Worm (Caenorhabditis elegans): ENCODE results near the gene mdh-1.
A peak's percentile ranks its signal among the peaks of the same experiment; 100 is the strongest.

mdh-1 gene

ce11 chrV:6559105-6559504 is 42.8 kb upstream of the mdh-1 start, which contains the start of gene spp-26:
spp-26 (minus strand) TSS chrV:6559205.
- TF ChIP-seq hmg-20 (GFP tag; IDR thresholded peaks at IDR 0.05) (no peak), rpc-1 (optimal IDR thresholded peaks at IDR 0.05) (no peak), rpc-1 (tag; optimal IDR thresholded peaks at IDR 0.05) (no peak), hlh-26 (GFP tag; conservative IDR thresholded peaks at IDR 0.05) (no peak), nfya-1 (tag; optimal IDR thresholded peaks at IDR 0.05; ENCODE audit: borderline replicate concordance, insufficient read depth) (no peak), nhr-27 (tag; optimal IDR thresholded peaks at IDR 0.05) (no peak)

- TF ChIP-seq ceh-100 (GFP tag; IDR thresholded peaks at IDR 0.05): no peak
- TF ChIP-seq F37B4.10 (GFP tag; IDR thresholded peaks at IDR 0.05): no peak
- no peak for TF ChIP-seq unc-130 (GFP tag; optimal IDR thresholded peaks at IDR 0.05)
- no peak for TF ChIP-seq K12H6.12 (tag; optimal IDR thresholded peaks at IDR 0.05)
- TF ChIP-seq aptf-2 (GFP tag; conservative IDR thresholded peaks at IDR 0.05): no peak
Measured at ce11 chrV:6558103-6558502, 41.8 kb upstream of the mdh-1 start, which contains the start of gene spp-20. spp-20 (minus strand) TSS chrV:6558203.

- no peak for TF ChIP-seq nhr-120 (GFP tag; IDR thresholded peaks at IDR 0.05)
- no peak for TF ChIP-seq ceh-27 (GFP tag; optimal IDR thresholded peaks at IDR 0.05)
Measured at ce11 chrV:6557035-6557434, 40.7 kb upstream of the mdh-1 start, which contains the start of gene spp-27. spp-27 (minus strand) TSS chrV:6557135.

ce11 chrV:6554308-6554707 is 38.0 kb upstream of the mdh-1 start, which contains the start of gene K04A8.19:
K04A8.19 (minus strand) TSS chrV:6554408.
- TF ChIP-seq tlf-1 (GFP tag; optimal IDR thresholded peaks at IDR 0.05) (no peak), B0336.3 (GFP tag; IDR thresholded peaks at IDR 0.05) (no peak), hrde-1 (tag; optimal IDR thresholded peaks at IDR 0.05; ENCODE audit: borderline replicate concordance) (no peak), atf-7 (tag; optimal IDR thresholded peaks at IDR 0.05) (no peak), attf-6 (GFP tag; IDR thresholded peaks at IDR 0.05) (no peak)

- TF ChIP-seq B0261.1 (tag; optimal IDR thresholded peaks at IDR 0.05) (peak; percentile 73), rpc-1 (optimal IDR thresholded peaks at IDR 0.05) (peak; percentile 86), rpc-1 (tag; optimal IDR thresholded peaks at IDR 0.05) (peak; percentile 93), lsy-27 (tag; optimal IDR thresholded peaks at IDR 0.05; ENCODE audit: borderline replicate concordance, insufficient read depth) (peak; percentile 51), zfh-2 (GFP tag; conservative IDR thresholded peaks at IDR 0.05) (no peak), K12H6.12 (tag; optimal IDR thresholded peaks at IDR 0.05) (no peak), snpc-3.4 (tag; optimal IDR thresholded peaks at IDR 0.05) (peak; percentile 32), tbp1 (GFP tag; optimal IDR thresholded peaks at IDR 0.05) (peak; percentile 94), hrde-1 (tag; optimal IDR thresholded peaks at IDR 0.05; ENCODE audit: borderline replicate concordance) (peak; percentile 4), ztf-6 (GFP tag; IDR thresholded peaks at IDR 0.05) (no peak), nhr-90 (tag; optimal IDR thresholded peaks at IDR 0.05) (peak; percentile 78), dpl-1 (GFP tag; optimal IDR thresholded peaks at IDR 0.05) (no peak), T26A5.8 (tag; optimal IDR thresholded peaks at IDR 0.05) (peak; percentile 8), repo-1 (tag; optimal IDR thresholded peaks at IDR 0.05) (no peak), unc-130 (GFP tag; optimal IDR thresholded peaks at IDR 0.05) (no peak), madf-8 (GFP tag; conservative IDR thresholded peaks at IDR 0.05) (no peak; the same call in 1 of the 2 replicates), C06A6.2 (GFP tag; conservative IDR thresholded peaks at IDR 0.05) (no peak), xnd-1 (tag; optimal IDR thresholded peaks at IDR 0.05) (no peak), cebp-2 (GFP tag; IDR thresholded peaks at IDR 0.05) (0 out of 2 replicates have a peak, but pooled peaks have one; percentile 47), ama-1 (optimal IDR thresholded peaks at IDR 0.05) (no peak), ama-1 (GFP tag; optimal IDR thresholded peaks at IDR 0.05) (peak in 1 of 2 experiments; percentile 88), lin-35 (GFP tag; optimal IDR thresholded peaks at IDR 0.05) (no peak), mxl-1 (tag; optimal IDR thresholded peaks at IDR 0.05) (no peak), attf-6 (GFP tag; IDR thresholded peaks at IDR 0.05) (no peak), pbrm-1 (GFP tag; IDR thresholded peaks at IDR 0.05) (peak; percentile 52; the same call in 1 of the 2 replicates), snpc-1.1 (tag; optimal IDR thresholded peaks at IDR 0.05; ENCODE audit: insufficient read depth) (no peak), attf-3 (GFP tag; conservative IDR thresholded peaks at IDR 0.05) (no peak), F52B5.7 (tag; optimal IDR thresholded peaks at IDR 0.05) (no peak)
Measured at ce11 chrV:6551707-6552390, 35.5 kb upstream of the mdh-1 start, which contains the start of gene twk-10. twk-10 (plus strand) TSS chrV:6552340.

Data from whole organism, young adult.